Worm (Caenorhabditis elegans): Measurements from ENCODE around the gene srh-135.

Gene srh-135

ce11 chrII:10227030-10227429 is at the start of gene srh-135:
srh-135 (minus strand) TSS chrII:10227130.
- TF ChIP-seq ref-1 (GFP tag; conservative IDR thresholded peaks at IDR 0.05) (no peak), tab-1 (GFP tag; IDR thresholded peaks at IDR 0.05) (no peak), cog-1 (tag; optimal IDR thresholded peaks at IDR 0.05) (no peak), med-1 (GFP tag; optimal IDR thresholded peaks at IDR 0.05; ENCODE audit: insufficient read depth) (no peak), T22C8.4 (GFP tag; IDR thresholded peaks at IDR 0.05) (no peak), klf-2 (GFP tag; conservative IDR thresholded peaks at IDR 0.05) (no peak), flt-1 (GFP tag; IDR thresholded peaks at IDR 0.05) (no peak), ztf-23 (GFP tag; IDR thresholded peaks at IDR 0.05) (no peak), ztf-29 (GFP tag; IDR thresholded peaks at IDR 0.05) (no peak)

DNA sequence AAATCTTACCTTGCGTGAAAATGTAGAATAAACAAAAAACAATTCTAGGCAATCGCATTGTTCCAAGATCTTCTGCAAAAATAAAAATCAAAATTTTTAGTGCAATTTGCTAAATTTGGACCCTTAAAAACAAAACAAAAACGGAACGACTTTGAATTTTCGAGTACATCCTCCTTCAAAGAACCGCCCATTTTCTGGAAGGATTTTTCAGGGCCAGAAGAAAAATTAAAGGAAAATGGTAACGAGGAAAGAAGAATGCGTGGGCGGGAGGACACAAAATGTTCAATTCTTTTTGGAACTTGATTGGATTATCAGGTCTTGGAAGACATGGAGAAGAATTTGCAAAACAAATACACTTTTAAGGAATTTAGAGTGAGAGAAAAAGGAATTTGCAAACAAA is 44.2 kb upstream of the srh-135 start, which contains the start of gene F54B3.4:
Gene F54B3.4 (minus strand): TSS at position 101 of the 400 bp plus-strand sequence.
- TF ChIP-seq ztf-23 (GFP tag; IDR thresholded peaks at IDR 0.05) (no peak), cog-1 (tag; optimal IDR thresholded peaks at IDR 0.05) (no peak), ztf-29 (GFP tag; IDR thresholded peaks at IDR 0.05) (no peak), klf-2 (GFP tag; conservative IDR thresholded peaks at IDR 0.05) (no peak), med-1 (GFP tag; optimal IDR thresholded peaks at IDR 0.05; ENCODE audit: insufficient read depth) (no peak), ref-1 (GFP tag; conservative IDR thresholded peaks at IDR 0.05) (no peak), tab-1 (GFP tag; IDR thresholded peaks at IDR 0.05) (no peak), T22C8.4 (GFP tag; IDR thresholded peaks at IDR 0.05) (no peak), flt-1 (GFP tag; IDR thresholded peaks at IDR 0.05) (no peak)

- TF ChIP-seq flt-1 (GFP tag; IDR thresholded peaks at IDR 0.05) (no peak), ztf-29 (GFP tag; IDR thresholded peaks at IDR 0.05) (no peak), ztf-23 (GFP tag; IDR thresholded peaks at IDR 0.05) (no peak), klf-2 (GFP tag; conservative IDR thresholded peaks at IDR 0.05) (no peak), tab-1 (GFP tag; IDR thresholded peaks at IDR 0.05) (no peak), ref-1 (GFP tag; conservative IDR thresholded peaks at IDR 0.05) (no peak), T22C8.4 (GFP tag; IDR thresholded peaks at IDR 0.05) (no peak), cog-1 (tag; optimal IDR thresholded peaks at IDR 0.05) (no peak), med-1 (GFP tag; optimal IDR thresholded peaks at IDR 0.05; ENCODE audit: insufficient read depth) (no peak)
Observed at ce11 chrII:10270052-10270451, 43.1 kb upstream of the srh-135 start, which contains the start of gene F54B3.2. F54B3.2 (minus strand) TSS chrII:10270152.

DNA sequence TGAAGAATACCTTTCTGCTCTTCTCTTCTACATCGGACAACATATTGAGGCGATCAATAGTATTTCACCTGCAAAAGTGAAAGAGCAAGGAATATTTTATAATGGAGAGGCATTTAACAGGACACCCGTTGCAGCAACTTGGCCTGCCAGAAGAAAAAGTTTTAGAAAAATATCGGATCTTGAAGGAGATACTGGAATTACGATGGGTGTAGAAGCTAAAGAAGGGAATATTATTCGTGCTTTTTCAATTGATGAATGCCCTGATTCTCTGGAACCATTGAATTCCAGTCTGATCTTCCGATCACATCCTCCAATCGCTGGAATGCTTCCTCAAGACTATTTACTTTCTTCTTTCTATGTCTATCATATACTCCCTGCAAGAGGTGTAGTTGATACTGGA is 34.3 kb upstream of the srh-135 start:
- no peak for TF ChIP-seq T22C8.4 (GFP tag; IDR thresholded peaks at IDR 0.05)
- no peak for TF ChIP-seq ref-1 (GFP tag; conservative IDR thresholded peaks at IDR 0.05)
- TF ChIP-seq flt-1 (GFP tag; IDR thresholded peaks at IDR 0.05), result no peak
- no peak for TF ChIP-seq klf-2 (GFP tag; conservative IDR thresholded peaks at IDR 0.05)
- TF ChIP-seq cog-1 (tag; optimal IDR thresholded peaks at IDR 0.05), result no peak
- no peak for TF ChIP-seq tab-1 (GFP tag; IDR thresholded peaks at IDR 0.05)
- TF ChIP-seq ztf-29 (GFP tag; IDR thresholded peaks at IDR 0.05), result no peak
- no peak for TF ChIP-seq med-1 (GFP tag; optimal IDR thresholded peaks at IDR 0.05; ENCODE audit: insufficient read depth)
- no peak for TF ChIP-seq ztf-23 (GFP tag; IDR thresholded peaks at IDR 0.05)

- TF ChIP-seq T22C8.4 (GFP tag; IDR thresholded peaks at IDR 0.05) (no peak), ztf-23 (GFP tag; IDR thresholded peaks at IDR 0.05) (no peak), cog-1 (tag; optimal IDR thresholded peaks at IDR 0.05) (no peak), tab-1 (GFP tag; IDR thresholded peaks at IDR 0.05) (no peak), klf-2 (GFP tag; conservative IDR thresholded peaks at IDR 0.05) (no peak), ztf-29 (GFP tag; IDR thresholded peaks at IDR 0.05) (no peak), ref-1 (GFP tag; conservative IDR thresholded peaks at IDR 0.05) (no peak), med-1 (GFP tag; optimal IDR thresholded peaks at IDR 0.05; ENCODE audit: insufficient read depth) (no peak)
Observed at ce11 chrII:10252048-10252447, 25.1 kb upstream of the srh-135 start.

DNA sequence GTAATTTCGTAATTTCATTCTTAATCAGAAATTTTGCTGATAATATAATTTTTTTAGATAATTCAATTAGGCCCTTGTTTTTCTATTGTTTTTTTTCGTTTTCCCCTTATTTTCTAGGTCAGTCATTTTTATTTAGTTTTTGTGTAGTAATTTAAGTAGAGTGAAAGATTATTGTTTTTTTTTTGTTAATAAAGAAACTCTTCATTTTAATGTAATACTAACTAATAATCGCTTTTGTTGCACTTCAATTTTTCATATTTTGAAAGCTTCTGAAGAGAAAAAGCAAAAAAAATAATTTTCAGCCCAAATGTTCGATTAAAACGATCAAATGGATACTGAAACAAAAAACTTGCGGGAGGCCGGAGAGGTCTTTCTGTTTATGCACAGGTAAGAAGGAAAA is 24.0 kb upstream of the srh-135 start, which contains the start of gene F54B3.1:
Gene F54B3.1 (plus strand): TSS at position 301 of the 400 bp plus-strand sequence.
- TF ChIP-seq flt-1 (GFP tag; IDR thresholded peaks at IDR 0.05), result no peak
- TF ChIP-seq ref-1 (GFP tag; conservative IDR thresholded peaks at IDR 0.05), result no peak
- TF ChIP-seq med-1 (GFP tag; optimal IDR thresholded peaks at IDR 0.05; ENCODE audit: insufficient read depth), result no peak
- TF ChIP-seq klf-2 (GFP tag; conservative IDR thresholded peaks at IDR 0.05), result no peak
- TF ChIP-seq tab-1 (GFP tag; IDR thresholded peaks at IDR 0.05), result no peak
- no peak for TF ChIP-seq cog-1 (tag; optimal IDR thresholded peaks at IDR 0.05)
- no peak for TF ChIP-seq ztf-29 (GFP tag; IDR thresholded peaks at IDR 0.05)
- TF ChIP-seq ztf-23 (GFP tag; IDR thresholded peaks at IDR 0.05), result no peak
- TF ChIP-seq T22C8.4 (GFP tag; IDR thresholded peaks at IDR 0.05), result no peak

DNA sequence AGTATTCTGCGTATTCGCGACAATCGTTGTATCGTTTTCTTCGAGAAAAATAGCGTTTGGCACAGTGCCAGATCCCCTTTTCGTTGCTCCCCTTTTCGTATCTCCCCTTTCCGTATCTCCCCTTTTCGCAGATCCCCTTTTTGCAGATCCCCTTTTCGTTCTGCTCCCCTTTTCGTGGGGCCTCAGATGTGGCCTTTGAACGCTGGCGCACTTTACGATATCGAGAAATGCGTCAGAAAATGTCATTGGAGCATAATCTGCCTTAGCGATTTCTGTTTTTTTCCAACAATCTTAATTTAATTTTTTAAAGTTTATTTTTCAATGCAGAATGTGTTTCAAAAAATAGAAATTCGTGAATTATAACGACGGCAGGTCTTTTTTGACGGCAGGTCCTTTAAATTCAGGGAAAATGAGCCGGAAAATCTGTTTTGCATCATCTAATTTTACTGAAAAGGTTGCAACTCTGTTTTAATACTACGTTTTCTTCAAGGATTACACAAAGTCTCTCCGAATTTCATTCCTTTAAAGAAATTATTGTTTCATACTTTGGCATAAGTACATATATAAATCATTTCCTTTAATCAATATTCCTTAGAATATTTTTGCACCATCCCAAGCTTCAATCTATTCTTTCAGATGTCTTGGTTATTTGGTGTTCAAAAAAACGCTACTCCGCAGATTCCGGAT is 21.6 kb upstream of the srh-135 start, which contains the start of gene atad-3:
Gene atad-3 (plus strand): TSS at position 637 of the 687 bp plus-strand sequence.
- TF ChIP-seq klf-2 (GFP tag; conservative IDR thresholded peaks at IDR 0.05), result peak; percentile 96
- TF ChIP-seq cog-1 (tag; optimal IDR thresholded peaks at IDR 0.05), result peak; percentile 82
- TF ChIP-seq ref-1 (GFP tag; conservative IDR thresholded peaks at IDR 0.05), result peak; percentile 79
- TF ChIP-seq ztf-29 (GFP tag; IDR thresholded peaks at IDR 0.05), result peak; percentile 90
- peak; percentile 97 for TF ChIP-seq ztf-23 (GFP tag; IDR thresholded peaks at IDR 0.05)
- no peak for TF ChIP-seq med-1 (GFP tag; optimal IDR thresholded peaks at IDR 0.05; ENCODE audit: insufficient read depth)
- TF ChIP-seq flt-1 (GFP tag; IDR thresholded peaks at IDR 0.05), result peak; percentile 95
- TF ChIP-seq tab-1 (GFP tag; IDR thresholded peaks at IDR 0.05), result peak; percentile 88
- peak; percentile 85; the same call in 1 of the 2 replicates for TF ChIP-seq T22C8.4 (GFP tag; IDR thresholded peaks at IDR 0.05)

- TF ChIP-seq ref-1 (GFP tag; conservative IDR thresholded peaks at IDR 0.05) (peak; percentile 41; the same call in 1 of the 2 replicates), flt-1 (GFP tag; IDR thresholded peaks at IDR 0.05) (peak; percentile 80), klf-2 (GFP tag; conservative IDR thresholded peaks at IDR 0.05) (peak; percentile 64; the same call in 1 of the 2 replicates), ztf-23 (GFP tag; IDR thresholded peaks at IDR 0.05) (peak; percentile 87)
Observed at ce11 chrII:10247594-10248283, 20.8 kb upstream of the srh-135 start, which contains the start of gene nrde-2. nrde-2 (minus strand) TSS chrII:10247638.

ce11 chrII:10247154-10247553 is 20.2 kb upstream of the srh-135 start:
- TF ChIP-seq ref-1 (GFP tag; conservative IDR thresholded peaks at IDR 0.05), result no peak
- no peak for TF ChIP-seq ztf-23 (GFP tag; IDR thresholded peaks at IDR 0.05)
- TF ChIP-seq flt-1 (GFP tag; IDR thresholded peaks at IDR 0.05), result no peak
- TF ChIP-seq T22C8.4 (GFP tag; IDR thresholded peaks at IDR 0.05), result no peak
- TF ChIP-seq ztf-29 (GFP tag; IDR thresholded peaks at IDR 0.05), result no peak
- TF ChIP-seq cog-1 (tag; optimal IDR thresholded peaks at IDR 0.05), result no peak
- TF ChIP-seq tab-1 (GFP tag; IDR thresholded peaks at IDR 0.05), result no peak
- no peak for TF ChIP-seq klf-2 (GFP tag; conservative IDR thresholded peaks at IDR 0.05)
- TF ChIP-seq med-1 (GFP tag; optimal IDR thresholded peaks at IDR 0.05; ENCODE audit: insufficient read depth), result no peak
